Worm (Caenorhabditis elegans) whole organism, midembryonic: ENCODE results near the gene F58G6.3.
"Not testable (repeated sequence)": the region's sequence is repeated elsewhere in the genome, so short reads cannot be mapped to it uniquely, and the experiment has no call there.

Experiments used
- T22C8.4 ChIP-seq: fragments of 200-800 bp; sonication (Bioruptor generic); IDR thresholded peaks from 2 replicates; pipeline ENCODE4 v1.3.6; 2022; ENCODE audit warnings: missing genetic modification characterization, missing compliant biosample characterization
- cog-1 ChIP-seq: sonication (generic microtip); optimal IDR thresholded peaks from 2 replicates; lab custom pipeline; 2016; ENCODE audit warnings: missing genetic modification characterization, missing compliant biosample characterization
- flt-1 ChIP-seq: fragments of 200-800 bp; sonication (Bioruptor generic); IDR thresholded peaks from 2 replicates; pipeline ENCODE4 v1.3.6; 2022; ENCODE audit warnings: missing genetic modification characterization, missing compliant biosample characterization
- klf-2 ChIP-seq: fragments of 200-800 bp; sonication (Bioruptor generic); conservative IDR thresholded peaks from 2 replicates; pipeline ENCODE4 v1.3.6; 2022; ENCODE audit warnings: missing genetic modification reagents, missing genetic modification characterization, missing compliant biosample characterization
- med-1 ChIP-seq: sonication (generic microtip); optimal IDR thresholded peaks from 2 replicates; lab custom pipeline; 2017; ENCODE audit warnings: missing genetic modification characterization, mild to moderate bottlenecking, missing compliant biosample characterization, antibody characterized with exemption, missing genetic modification reagents; ENCODE audit not compliant: insufficient read depth
- ref-1 ChIP-seq: fragments of 200-800 bp; sonication (Bioruptor generic); conservative IDR thresholded peaks from 2 replicates; pipeline ENCODE4 v1.3.6; 2022; ENCODE audit warnings: missing genetic modification reagents, missing genetic modification characterization, missing compliant biosample characterization
- tab-1 ChIP-seq: fragments of 200-800 bp; sonication (Bioruptor generic); IDR thresholded peaks from 2 replicates; pipeline ENCODE4 v1.3.6; 2022; ENCODE audit warnings: missing genetic modification characterization, missing compliant biosample characterization
- ztf-23 ChIP-seq: fragments of 200-800 bp; sonication (Bioruptor generic); IDR thresholded peaks from 2 replicates; pipeline ENCODE4 v1.3.6; 2022; ENCODE audit warnings: missing genetic modification reagents, missing genetic modification characterization, missing compliant biosample characterization
- ztf-29 ChIP-seq: fragments of 200-800 bp; sonication (Bioruptor generic); IDR thresholded peaks from 2 replicates; pipeline ENCODE4 v1.3.6; 2022; ENCODE audit warnings: missing genetic modification reagents, missing genetic modification characterization, missing compliant biosample characterization

The F58G6.3 gene

ce11 chrIV:9675572-9675971 lies 22.2 kb downstream of the F58G6.3 start, which contains the start of gene nhr-34:
nhr-34 (minus strand) TSS chrIV:9675672.
- no peak for TF ChIP-seq ref-1
- no peak for TF ChIP-seq med-1
- no peak for TF ChIP-seq cog-1
- no peak for TF ChIP-seq tab-1
- no peak for TF ChIP-seq T22C8.4 (GFP tag; lab: Robert Waterston, UW)
- no peak for TF ChIP-seq klf-2 (GFP tag; lab: Robert Waterston, UW)
- no peak for TF ChIP-seq flt-1 (GFP tag; lab: Robert Waterston, UW)
- TF ChIP-seq ztf-23 (GFP tag; lab: Robert Waterston, UW): no peak
- no peak for TF ChIP-seq ztf-29 (GFP tag; lab: Robert Waterston, UW)

- no peak for TF ChIP-seq ztf-23 (GFP tag; lab: Robert Waterston, UW)
- no peak for TF ChIP-seq klf-2 (GFP tag; lab: Robert Waterston, UW)
- TF ChIP-seq med-1: no peak
- TF ChIP-seq flt-1 (GFP tag; lab: Robert Waterston, UW): no peak
- TF ChIP-seq tab-1: no peak
- no peak for TF ChIP-seq cog-1
- no peak for TF ChIP-seq ztf-29 (GFP tag; lab: Robert Waterston, UW)
- no peak for TF ChIP-seq T22C8.4 (GFP tag; lab: Robert Waterston, UW)
- no peak for TF ChIP-seq ref-1
These were observed 23.2 kb downstream of the F58G6.3 start for ce11 chrIV:9676535-9676934.

DNA sequence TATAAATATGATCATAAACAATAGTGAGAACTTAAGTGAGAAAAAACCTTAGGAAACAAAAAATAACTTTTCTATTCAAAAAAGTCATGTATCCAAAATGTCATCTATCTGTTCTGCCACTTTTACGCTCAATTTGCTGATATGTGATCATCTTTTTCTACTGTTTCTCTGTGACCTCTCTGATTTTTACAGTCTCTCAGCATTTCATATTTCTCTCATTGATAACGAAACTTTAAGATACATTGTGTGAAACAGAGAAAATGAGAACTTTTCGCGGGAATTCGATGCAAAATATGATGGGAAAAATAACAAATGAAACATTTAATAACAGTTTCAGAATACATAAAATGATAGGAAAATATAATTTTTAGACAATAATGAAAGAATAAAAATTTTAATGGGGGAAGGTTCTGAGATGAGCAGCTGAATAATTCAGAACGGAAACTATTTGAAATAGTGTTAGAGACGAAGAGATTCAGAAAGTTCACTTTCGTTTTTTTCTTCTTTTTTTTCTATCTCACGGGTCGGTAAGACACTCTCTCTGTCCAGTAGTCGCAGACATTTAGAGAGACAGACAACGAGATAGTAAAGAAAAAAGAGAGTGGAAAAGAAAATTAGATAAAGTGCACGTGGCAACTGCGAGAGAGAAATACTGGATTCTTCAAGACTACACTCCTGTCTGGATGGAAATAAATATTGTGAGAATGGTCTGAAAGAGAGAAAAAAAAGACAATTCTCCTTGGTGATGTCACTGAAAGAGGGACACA lies 24.1 kb downstream of the F58G6.3 start:
- TF ChIP-seq cog-1: no peak
- no peak for TF ChIP-seq klf-2 (GFP tag; lab: Robert Waterston, UW)
- TF ChIP-seq med-1: no peak
- TF ChIP-seq tab-1: no peak
- TF ChIP-seq ztf-23 (GFP tag; lab: Robert Waterston, UW): no peak
- TF ChIP-seq ztf-29 (GFP tag; lab: Robert Waterston, UW): no peak
- no peak for TF ChIP-seq T22C8.4 (GFP tag; lab: Robert Waterston, UW)
- TF ChIP-seq ref-1: no peak
- TF ChIP-seq flt-1 (GFP tag; lab: Robert Waterston, UW): no peak

ce11 chrIV:9678007-9678406 lies 24.7 kb downstream of the F58G6.3 start:
- TF ChIP-seq flt-1 (GFP tag; lab: Robert Waterston, UW) (no peak), tab-1 (no peak), ztf-23 (GFP tag; lab: Robert Waterston, UW) (no peak), ref-1 (no peak), ztf-29 (GFP tag; lab: Robert Waterston, UW) (no peak), cog-1 (no peak)

- TF ChIP-seq cog-1: no peak
- no peak for TF ChIP-seq ztf-29 (GFP tag; lab: Robert Waterston, UW)
- TF ChIP-seq med-1: no peak
- no peak for TF ChIP-seq flt-1 (GFP tag; lab: Robert Waterston, UW)
- TF ChIP-seq T22C8.4 (GFP tag; lab: Robert Waterston, UW): no peak
- TF ChIP-seq ref-1: no peak
- no peak for TF ChIP-seq tab-1
- TF ChIP-seq klf-2 (GFP tag; lab: Robert Waterston, UW): no peak
- no peak for TF ChIP-seq ztf-23 (GFP tag; lab: Robert Waterston, UW)
These were observed 26.0 kb downstream of the F58G6.3 start for ce11 chrIV:9679296-9679695.

ce11 chrIV:9680841-9681240 lies 27.5 kb downstream of the F58G6.3 start, which contains the start of gene ins-8:
ins-8 (minus strand) TSS chrIV:9680941.
- TF ChIP-seq ref-1: no peak
- no peak for TF ChIP-seq ztf-23 (GFP tag; lab: Robert Waterston, UW)
- TF ChIP-seq klf-2 (GFP tag; lab: Robert Waterston, UW): no peak
- TF ChIP-seq T22C8.4 (GFP tag; lab: Robert Waterston, UW): no peak
- no peak for TF ChIP-seq med-1
- no peak for TF ChIP-seq cog-1
- TF ChIP-seq flt-1 (GFP tag; lab: Robert Waterston, UW): no peak
- TF ChIP-seq tab-1: no peak

DNA sequence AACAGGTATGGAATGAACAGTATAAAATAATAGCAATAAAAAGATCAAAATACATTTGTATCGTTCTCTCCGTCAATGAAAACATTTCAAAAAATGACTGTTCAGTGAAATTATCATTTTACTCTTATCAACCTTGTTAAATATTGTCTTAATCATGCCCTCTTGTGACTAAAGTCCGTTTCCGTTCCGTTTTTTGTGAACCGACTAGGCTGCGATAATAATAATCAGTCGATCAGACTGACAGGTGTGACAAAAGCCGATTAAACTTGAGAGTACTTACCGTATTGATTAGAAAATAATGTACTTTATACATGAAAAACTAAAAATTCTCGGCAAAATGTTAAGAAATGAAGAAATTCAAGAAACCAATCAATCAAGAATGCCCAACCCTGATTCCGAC lies 29.2 kb downstream of the F58G6.3 start, which contains the start of gene ins-7:
TSS of gene ins-7 (minus strand) at position 332 of the 400 bp plus-strand sequence.
- TF ChIP-seq med-1 (no peak), cog-1 (no peak), klf-2 (GFP tag; lab: Robert Waterston, UW) (no peak)

ce11 chrIV:9683433-9683832 lies 30.1 kb downstream of the F58G6.3 start, which contains the start of the genes htas-1 and ZK1251.3:
htas-1 (minus strand) TSS chrIV:9683533.
ZK1251.3 (plus strand) TSS chrIV:9683658.
- TF ChIP-seq ztf-29 (GFP tag; lab: Robert Waterston, UW) (no peak), med-1 (no peak), klf-2 (GFP tag; lab: Robert Waterston, UW) (no peak), cog-1 (no peak), T22C8.4 (GFP tag; lab: Robert Waterston, UW) (no peak), tab-1 (no peak), ref-1 (no peak), ztf-23 (GFP tag; lab: Robert Waterston, UW) (no peak), flt-1 (GFP tag; lab: Robert Waterston, UW) (no peak)

ce11 chrIV:9688715-9689114 lies 35.4 kb downstream of the F58G6.3 start, which contains the start of gene msp-76:
msp-76 (plus strand) TSS chrIV:9689015.
- TF ChIP-seq tab-1; ztf-23 (GFP tag; lab: Robert Waterston, UW); ref-1: not testable (repeated sequence)

DNA sequence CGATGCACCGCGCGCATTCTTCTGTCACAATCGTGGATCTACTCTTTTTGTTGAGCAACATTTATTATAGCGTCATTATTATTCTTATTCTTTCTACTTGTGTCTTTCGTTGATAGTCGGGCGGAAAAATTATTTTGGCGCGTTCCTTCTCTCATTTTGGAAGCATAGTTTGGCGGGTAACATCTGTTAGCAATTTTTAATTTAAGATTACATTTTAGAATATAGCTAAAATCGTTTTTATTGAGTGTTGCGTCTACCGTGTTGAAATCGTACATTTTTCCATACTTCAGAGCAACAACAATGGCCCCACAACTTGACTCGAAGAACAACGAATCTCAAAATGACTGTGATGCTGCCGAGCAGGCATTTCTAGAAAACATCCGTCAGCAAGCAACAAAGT lies 37.3 kb downstream of the F58G6.3 start, which contains the start of gene sdz-36:
TSS of gene sdz-36 (plus strand) at position 301 of the 400 bp plus-strand sequence.
- TF ChIP-seq ztf-23 (GFP tag; lab: Robert Waterston, UW) (no peak), ztf-29 (GFP tag; lab: Robert Waterston, UW) (no peak), flt-1 (GFP tag; lab: Robert Waterston, UW) (no peak), T22C8.4 (GFP tag; lab: Robert Waterston, UW) (no peak), ref-1 (no peak), med-1 (no peak), klf-2 (GFP tag; lab: Robert Waterston, UW) (no peak), tab-1 (no peak), cog-1 (no peak)
